Fruit fly (Drosophila melanogaster) whole organism, embryonic: ENCODE data around the gene CG3104.

Experiments used
- CG15269 ChIP-seq: fragments of 200-800 bp; sonication (Bioruptor generic); optimal IDR thresholded peaks from 2 replicates; lab custom pipeline; 2018; ENCODE audit warnings: missing biosample characterization, mild to moderate bottlenecking, missing genetic modification characterization, moderate library complexity
- CG33213 ChIP-seq: fragments of 200-800 bp; sonication (Bioruptor generic); optimal IDR thresholded peaks from 3 replicates; lab custom pipeline; 2016; ENCODE audit warnings: missing biosample characterization, missing genetic modification characterization
- CG4424 ChIP-seq: fragments of 200-800 bp; sonication (Bioruptor generic); optimal IDR thresholded peaks from 3 replicates; lab custom pipeline; 2016; ENCODE audit warnings: missing biosample characterization, missing genetic modification characterization
- CG6813 ChIP-seq: fragments of 200-800 bp; sonication (Bioruptor generic); optimal IDR thresholded peaks from 2 replicates; lab custom pipeline; 2017; ENCODE audit warnings: missing biosample characterization, missing genetic modification characterization, mild to moderate bottlenecking, moderate library complexity, missing genetic modification reagents
- Rx ChIP-seq: fragments of 200-800 bp; sonication (Bioruptor generic); IDR thresholded peaks from 2 replicates; pipeline ENCODE4 v1.3.6; 2022; ENCODE audit warnings: missing biosample characterization, missing genetic modification characterization
- maf-S ChIP-seq: fragments of 200-800 bp; sonication (Bioruptor generic); optimal IDR thresholded peaks from 2 replicates; lab custom pipeline; 2016; ENCODE audit warnings: missing biosample characterization, missing genetic modification characterization

DNA sequence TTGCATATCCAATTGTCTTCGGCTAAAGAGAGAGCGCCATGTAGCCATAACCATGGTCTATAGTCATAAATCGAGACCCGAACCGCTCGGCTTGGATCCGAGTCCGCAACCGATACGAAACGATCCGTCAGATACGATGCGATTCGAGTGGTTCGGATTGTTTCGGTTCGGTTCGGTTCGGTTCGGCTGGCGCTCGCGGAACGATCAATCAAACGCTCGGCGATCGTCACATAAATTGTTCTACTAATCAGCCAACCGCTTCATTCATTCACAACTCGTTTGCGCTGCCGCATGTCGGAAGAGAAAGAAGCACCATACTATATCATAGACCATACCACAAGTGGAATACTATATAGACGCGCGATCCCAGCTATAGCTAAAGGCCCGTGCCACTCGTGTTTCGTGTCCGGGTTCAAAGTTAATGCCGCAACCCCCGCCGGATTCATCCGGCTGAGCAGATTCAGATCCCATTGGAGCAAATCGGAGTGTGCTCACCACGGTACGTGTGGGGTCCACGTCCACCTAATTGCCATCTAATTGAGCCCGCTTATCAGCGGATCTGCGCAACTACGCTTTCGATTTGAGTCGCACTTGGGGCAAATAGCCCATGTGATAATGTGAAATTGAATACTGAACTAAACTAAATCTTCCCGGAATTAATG is 47.4 kb downstream of the CG3104 start:
- TF ChIP-seq CG33213 (GFP tag; lab: Kevin White, UChicago) (no peak), maf-S (no peak), Rx (GFP tag; lab: Robert Waterston, UW) (no peak), CG6813 (GFP tag; lab: Kevin White, UChicago) (no peak), CG4424 (GFP tag; lab: Kevin White, UChicago) (no peak), CG15269 (tag; lab: Kevin White, UChicago) (no peak)
